Worm (Caenorhabditis elegans) whole organism, early embryonic: ENCODE data around the gene ugt-9.

Experiments used
- ama-1 ChIP-seq: fragments of 150-350 bp; optimal IDR thresholded peaks from 2 replicates; lab custom pipeline; 2014
- ceh-36 ChIP-seq: sonication (generic microtip); optimal IDR thresholded peaks from 2 replicates; lab custom pipeline; 2016; ENCODE audit warnings: missing genetic modification characterization, inconsistent platforms, missing compliant biosample characterization
- scrt-1 ChIP-seq: fragments of 200-800 bp; sonication (Bioruptor generic); IDR thresholded peaks from 2 replicates; pipeline ENCODE4 v1.3.6; 2022; ENCODE audit warnings: missing genetic modification characterization, missing compliant biosample characterization
- tbx-11 ChIP-seq: fragments of 200-800 bp; sonication (Bioruptor generic); IDR thresholded peaks from 2 replicates; pipeline ENCODE4 v1.3.6; 2022; ENCODE audit warnings: missing genetic modification characterization, missing compliant biosample characterization

ce11 chrV:4937337-4937736 lies 41.5 kb downstream of the ugt-9 start:
- TF ChIP-seq ama-1 (lab: Kevin White, UChicago), result no peak
- no peak for TF ChIP-seq scrt-1 (GFP tag; lab: Robert Waterston, UW)
- TF ChIP-seq ceh-36 (tag; lab: Kevin White, UChicago), result no peak
- TF ChIP-seq tbx-11 (GFP tag; lab: Robert Waterston, UW), result no peak
